Fruit fly (Drosophila melanogaster): ENCODE measurements around the gene ais.

DNA sequence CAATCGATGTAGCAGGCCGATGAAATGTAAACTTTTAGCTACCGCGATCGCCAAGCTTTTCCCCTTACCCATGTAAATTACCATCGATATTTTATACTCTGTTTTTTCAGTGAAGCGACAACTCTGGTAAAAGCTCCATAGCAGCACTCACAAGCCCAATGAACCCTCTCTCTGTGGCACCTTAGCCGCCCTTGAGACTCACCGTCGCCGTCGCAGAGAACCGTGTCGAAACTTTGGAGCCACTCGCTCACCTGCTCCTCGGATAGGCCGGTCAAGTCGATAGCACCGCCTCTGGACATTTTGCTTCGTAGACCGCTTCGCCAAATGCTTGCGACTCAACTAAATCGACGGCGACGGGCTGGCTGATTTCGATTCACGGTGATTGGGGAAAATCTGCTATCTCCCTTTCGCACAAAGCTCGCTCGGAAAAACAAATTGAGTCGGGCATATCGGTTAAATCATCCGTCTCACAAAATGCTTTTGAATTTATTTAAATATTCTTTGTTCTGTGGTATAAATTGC lies 36.6 kb upstream of the ais start, which contains the start of gene CG5577:
- TF ChIP-seq CG3407 (GFP tag; optimal IDR thresholded peaks at IDR 0.05) (no peak), CG3281 (GFP tag; optimal IDR thresholded peaks at IDR 0.05) (peak; percentile 12), CG8089 (GFP tag; optimal IDR thresholded peaks at IDR 0.05) (no peak), CG8281 (tag; optimal IDR thresholded peaks at IDR 0.05) (no peak), p53 (GFP tag; optimal IDR thresholded peaks at IDR 0.05) (no peak), CG10565 (GFP tag; optimal IDR thresholded peaks at IDR 0.05) (no peak), Blimp-1 (GFP tag; optimal IDR thresholded peaks at IDR 0.05) (no peak), caup (GFP tag; optimal IDR thresholded peaks at IDR 0.05; ENCODE audit: severe bottlenecking) (peak; percentile 50), CG7839 (tag; optimal IDR thresholded peaks at IDR 0.05) (no peak), gsb (GFP tag; IDR thresholded peaks at IDR 0.05) (no peak), CG4404 (GFP tag; IDR thresholded peaks at IDR 0.05) (no peak)

Measured in whole organism, embryonic.